Worm (Caenorhabditis elegans) whole organism, L1 larva: ENCODE data around the gene W02G9.3.

Experiments used
- ceh-82 ChIP-seq, 3 experiments: fragments of 150-350 bp in 1 of 3; sonication (generic microtip) in 2 of 3; optimal IDR thresholded peaks; 2 replicates each; lab custom pipeline; 2014 to 2017; ENCODE audit warnings: missing biosample characterization in 3 of 3, missing genetic modification characterization in 3 of 3
- elt-3 ChIP-seq, 6 experiments: fragments of 150-350 bp in 1 of 6; sonication (generic microtip); optimal IDR thresholded peaks; 2 replicates each; lab custom pipeline; 2017 to 2018; ENCODE audit warnings: missing biosample characterization in 6 of 6, missing genetic modification characterization in 6 of 6, inconsistent platforms in 1 of 6
- fos-1 ChIP-seq: fragments of 150-350 bp; optimal IDR thresholded peaks from 2 replicates; lab custom pipeline; 2014; ENCODE audit warnings: missing biosample characterization, missing genetic modification characterization

DNA sequence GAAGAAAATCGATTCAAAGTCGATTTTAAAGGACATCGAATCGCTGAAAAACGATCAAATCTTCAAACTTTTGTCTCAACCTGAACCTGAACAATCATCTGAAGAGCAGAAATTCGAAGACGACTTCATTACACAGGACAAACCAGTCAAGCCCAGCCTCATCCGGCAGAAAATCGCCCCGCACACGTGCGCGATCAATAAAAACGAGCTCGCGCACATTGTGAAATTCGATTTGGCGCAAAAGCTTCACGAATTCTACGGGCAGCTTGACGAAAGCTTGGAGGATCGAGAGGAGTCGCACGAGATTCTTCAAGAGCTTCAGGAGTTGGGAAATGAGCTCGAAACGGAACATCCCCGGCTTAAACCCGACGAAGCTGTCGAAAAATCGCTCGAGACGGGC lies 33.8 kb upstream of the W02G9.3 start, which contains the start of gene W02H5.2:
- TF ChIP-seq elt-3 (tag; optimal IDR thresholded peaks at IDR 0.05; lab: Kevin White, UChicago) (no peak), fos-1 (tag; lab: Kevin White, UChicago) (no peak), ceh-82 (tag; optimal IDR thresholded peaks at IDR 0.05; lab: Kevin White, UChicago) (no peak)
